Fruit fly (Drosophila melanogaster) whole organism, adult: ENCODE data around the gene CG13070.

Experiments used
- CG11617 ChIP-seq: fragments of 200-800 bp; sonication (Bioruptor generic); optimal IDR thresholded peaks from 2 replicates; lab custom pipeline; 2017; ENCODE audit warnings: mild to moderate bottlenecking, missing biosample characterization, missing genetic modification reagents, missing genetic modification characterization
- CG12768 ChIP-seq: fragments of 200-800 bp; sonication (Bioruptor generic); optimal IDR thresholded peaks from 2 replicates; lab custom pipeline; 2017; ENCODE audit warnings: missing biosample characterization, missing genetic modification characterization, mild to moderate bottlenecking, moderate library complexity, missing genetic modification reagents
- CG14711 ChIP-seq: fragments of 200-800 bp; sonication (Bioruptor generic); optimal IDR thresholded peaks from 2 replicates; lab custom pipeline; 2018; ENCODE audit warnings: missing biosample characterization, mild to moderate bottlenecking, missing genetic modification characterization, moderate library complexity
- CG1620 ChIP-seq: fragments of 200-800 bp; sonication (Bioruptor generic); optimal IDR thresholded peaks from 2 replicates; lab custom pipeline; 2016; ENCODE audit warnings: missing biosample characterization, missing genetic modification characterization
- CG33017 ChIP-seq: fragments of 200-800 bp; sonication (Bioruptor generic); optimal IDR thresholded peaks from 2 replicates; lab custom pipeline; 2018; ENCODE audit warnings: missing biosample characterization, mild to moderate bottlenecking, missing genetic modification characterization, moderate library complexity
- CG5204 ChIP-seq: fragments of 200-800 bp; sonication (Bioruptor generic); optimal IDR thresholded peaks from 2 replicates; lab custom pipeline; 2016; ENCODE audit warnings: missing biosample characterization, missing genetic modification characterization
- CG7045 ChIP-seq: fragments of 200-800 bp; sonication (Bioruptor generic); optimal IDR thresholded peaks from 2 replicates; lab custom pipeline; 2017; ENCODE audit warnings: missing biosample characterization, mild to moderate bottlenecking, missing genetic modification characterization
- CG7101 ChIP-seq: fragments of 200-800 bp; sonication (Bioruptor generic); optimal IDR thresholded peaks from 2 replicates; lab custom pipeline; 2018; ENCODE audit warnings: missing biosample characterization, mild to moderate bottlenecking, missing genetic modification characterization, moderate library complexity
- Crg-1 ChIP-seq: fragments of 200-800 bp; sonication (Bioruptor generic); optimal IDR thresholded peaks from 2 replicates; lab custom pipeline; 2016; ENCODE audit warnings: missing biosample characterization, missing genetic modification characterization
- Hr96 ChIP-seq: fragments of 200-800 bp; sonication (Bioruptor generic); optimal IDR thresholded peaks from 2 replicates; lab custom pipeline; 2016; ENCODE audit warnings: missing biosample characterization, missing genetic modification characterization
- Mnt ChIP-seq: fragments of 200-800 bp; sonication (Bioruptor generic); optimal IDR thresholded peaks from 2 replicates; lab custom pipeline; 2016; ENCODE audit warnings: missing biosample characterization, mild to moderate bottlenecking, missing genetic modification characterization
- cic ChIP-seq: fragments of 200-800 bp; sonication (Bioruptor generic); optimal IDR thresholded peaks from 2 replicates; lab custom pipeline; 2017; ENCODE audit warnings: missing biosample characterization, mild to moderate bottlenecking, missing genetic modification characterization, moderate library complexity
- cnc ChIP-seq, 2 experiments: fragments of >200 bp; optimal IDR thresholded peaks; 2 replicates each; lab custom pipeline; 2017
- kay ChIP-seq: fragments of 200-800 bp; sonication (Bioruptor generic); peaks from one replicate; lab custom pipeline; 2016; ENCODE audit warnings: missing biosample characterization, missing genetic modification characterization, borderline replicate concordance
- ovo ChIP-seq: fragments of 200-800 bp; sonication (Bioruptor generic); optimal IDR thresholded peaks from 2 replicates; lab custom pipeline; 2016; ENCODE audit warnings: missing biosample characterization, missing genetic modification characterization
- pad ChIP-seq: fragments of 200-800 bp; sonication (Bioruptor generic); optimal IDR thresholded peaks from 3 replicates; lab custom pipeline; 2017; ENCODE audit warnings: missing biosample characterization, missing genetic modification characterization, mild to moderate bottlenecking, moderate library complexity, missing genetic modification reagents
- tj ChIP-seq: fragments of 200-800 bp; sonication (Bioruptor generic); optimal IDR thresholded peaks from 3 replicates; lab custom pipeline; 2017; ENCODE audit warnings: missing biosample characterization, mild to moderate bottlenecking, missing genetic modification characterization, moderate library complexity
- toe ChIP-seq: fragments of 200-800 bp; sonication (Bioruptor generic); optimal IDR thresholded peaks from 2 replicates; lab custom pipeline; 2016; ENCODE audit warnings: missing biosample characterization, missing genetic modification characterization

Gene CG13070

DNA sequence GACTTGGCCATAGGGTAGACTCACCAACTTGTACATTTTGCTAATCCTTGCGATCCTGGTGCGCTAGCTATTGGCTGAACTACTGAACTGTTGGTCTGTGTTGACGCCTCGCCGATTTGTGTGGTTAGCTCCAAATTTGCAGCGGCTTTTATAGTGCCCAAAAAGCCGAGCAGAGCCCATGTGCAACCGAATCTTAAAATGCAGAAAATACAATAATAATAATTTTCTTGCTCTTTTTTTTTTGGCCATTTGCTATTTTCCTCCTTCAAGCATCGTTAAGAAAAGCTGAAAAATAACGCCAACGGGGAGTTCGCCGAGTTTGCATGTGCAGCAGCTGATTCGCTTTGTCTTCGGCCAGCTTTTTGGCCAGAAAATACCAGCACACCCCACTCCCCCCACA, 45.2 kb downstream of the CG13070 start, which contains the start of gene CG13042:
Gene CG13042, minus strand, starts transcription at position 101 of the 400 bp plus-strand sequence.
- TF ChIP-seq CG5204 (no peak), toe (no peak), CG7101 (no peak), kay (no peak), Hr96 (no peak), CG1620 (GFP tag; lab: Kevin White, UChicago) (no peak), Crg-1 (no peak), Mnt (GFP tag; lab: Kevin White, UChicago) (no peak), CG12768 (no peak), tj (GFP tag; lab: Kevin White, UChicago) (no peak), CG7045 (GFP tag; lab: Kevin White, UChicago) (no peak), CG11617 (no peak), cnc (optimal IDR thresholded peaks at IDR 0.05; lab: Kevin White, UChicago) (no peak), CG33017 (tag; lab: Kevin White, UChicago) (no peak), CG14711 (no peak), pad (GFP tag; lab: Kevin White, UChicago) (no peak), ovo (GFP tag; lab: Kevin White, UChicago) (no peak), cic (GFP tag; lab: Kevin White, UChicago) (no peak)

dm6 chr3L:16309972-16310371, 46.8 kb downstream of the CG13070 start:
- TF ChIP-seq CG5204 (peak; percentile 32), CG1620 (GFP tag; lab: Kevin White, UChicago) (no peak)
